Worm (Caenorhabditis elegans): ENCODE data around the gene lat-1.

DNA sequence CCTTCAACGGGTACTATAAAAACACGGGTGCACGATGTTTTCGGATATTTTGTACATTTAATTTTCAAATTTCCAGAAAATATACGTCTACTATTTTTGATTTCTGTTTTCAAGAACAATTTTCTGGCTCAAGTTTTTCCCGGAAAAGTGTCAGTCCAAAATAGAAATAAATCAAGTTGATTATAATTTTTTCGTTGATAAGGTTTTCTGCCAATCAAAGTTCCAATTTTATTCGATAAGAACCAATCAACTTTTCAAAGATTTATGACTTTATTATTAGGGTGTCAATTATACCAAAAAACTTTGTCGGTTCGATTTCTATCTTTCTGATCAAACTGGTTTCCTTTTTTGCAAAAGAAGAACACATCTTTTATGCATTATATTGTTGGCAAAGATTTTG is 18.0 kb downstream of the lat-1 start:
- TF ChIP-seq mdl-1 (tag; optimal IDR thresholded peaks at IDR 0.05), result no peak
- no peak for TF ChIP-seq elt-3 (tag; optimal IDR thresholded peaks at IDR 0.05)
- TF ChIP-seq nhr-23 (tag; optimal IDR thresholded peaks at IDR 0.05), result no peak
